Worm (Caenorhabditis elegans): Measurements from ENCODE around the gene ari-2.

ari-2 gene

ce11 chrIV:5595567-5595966 lies 44.6 kb downstream of the ari-2 start:
- TF ChIP-seq elt-3 (tag; optimal IDR thresholded peaks at IDR 0.05) (no peak), M03D4.4 (tag; optimal IDR thresholded peaks at IDR 0.05) (no peak), elt-1 (tag; optimal IDR thresholded peaks at IDR 0.05; ENCODE audit: borderline replicate concordance, insufficient read depth) (no peak), sem-2 (GFP tag; optimal IDR thresholded peaks at IDR 0.05) (no peak), lin-32 (GFP tag; optimal IDR thresholded peaks at IDR 0.05) (no peak), nhr-76 (tag; optimal IDR thresholded peaks at IDR 0.05) (no peak), unc-62 (GFP tag; optimal IDR thresholded peaks at IDR 0.05) (no peak), unc-120 (tag; optimal IDR thresholded peaks at IDR 0.05; ENCODE audit: poor library complexity, severe bottlenecking) (no peak), lin-13 (tag; optimal IDR thresholded peaks at IDR 0.05) (no peak), pha-4 (tag; optimal IDR thresholded peaks at IDR 0.05) (no peak), nhr-12 (tag; optimal IDR thresholded peaks at IDR 0.05) (no peak), ceh-83 (GFP tag; optimal IDR thresholded peaks at IDR 0.05) (no peak), ces-1 (GFP tag; optimal IDR thresholded peaks at IDR 0.05) (no peak), zip-8 (tag; optimal IDR thresholded peaks at IDR 0.05) (no peak), ceh-43 (GFP tag; optimal IDR thresholded peaks at IDR 0.05) (no peak)

- no peak for TF ChIP-seq unc-62 (GFP tag; optimal IDR thresholded peaks at IDR 0.05)
- no peak for TF ChIP-seq ztf-11 (tag; optimal IDR thresholded peaks at IDR 0.05)
- TF ChIP-seq mep-1 (tag; optimal IDR thresholded peaks at IDR 0.05): no peak
- no peak for TF ChIP-seq elt-1 (tag; optimal IDR thresholded peaks at IDR 0.05; ENCODE audit: borderline replicate concordance, insufficient read depth)
- TF ChIP-seq lsy-2 (tag; optimal IDR thresholded peaks at IDR 0.05): no peak
- no peak for TF ChIP-seq lin-13 (tag; optimal IDR thresholded peaks at IDR 0.05)
- TF ChIP-seq snpc-4 (tag; optimal IDR thresholded peaks at IDR 0.05): no peak
- no peak for TF ChIP-seq tbx-8 (GFP tag; optimal IDR thresholded peaks at IDR 0.05)
- TF ChIP-seq cnd-1 (tag; optimal IDR thresholded peaks at IDR 0.05): no peak
- no peak for TF ChIP-seq pha-4 (tag; optimal IDR thresholded peaks at IDR 0.05)
- TF ChIP-seq sem-2 (GFP tag; optimal IDR thresholded peaks at IDR 0.05): no peak
- TF ChIP-seq nhr-76 (tag; optimal IDR thresholded peaks at IDR 0.05): no peak
- no peak for TF ChIP-seq ceh-83 (GFP tag; optimal IDR thresholded peaks at IDR 0.05)
- TF ChIP-seq sptf-1 (tag; optimal IDR thresholded peaks at IDR 0.05): no peak
- TF ChIP-seq M03D4.4 (tag; optimal IDR thresholded peaks at IDR 0.05): no peak
- TF ChIP-seq lin-32 (GFP tag; optimal IDR thresholded peaks at IDR 0.05): no peak
- TF ChIP-seq nhr-12 (tag; optimal IDR thresholded peaks at IDR 0.05): no peak
- TF ChIP-seq zip-8 (tag; optimal IDR thresholded peaks at IDR 0.05): no peak
- TF ChIP-seq nhr-28 (tag; optimal IDR thresholded peaks at IDR 0.05): no peak
- no peak for TF ChIP-seq blmp-1 (tag; optimal IDR thresholded peaks at IDR 0.05)
Measured at ce11 chrIV:5598515-5599132, 47.7 kb downstream of the ari-2 start.

- TF ChIP-seq mep-1 (tag; optimal IDR thresholded peaks at IDR 0.05) (peak; percentile 27), ceh-83 (GFP tag; optimal IDR thresholded peaks at IDR 0.05) (no peak), lin-32 (GFP tag; optimal IDR thresholded peaks at IDR 0.05) (no peak), M03D4.4 (tag; optimal IDR thresholded peaks at IDR 0.05) (no peak), sptf-1 (tag; optimal IDR thresholded peaks at IDR 0.05) (peak; percentile 37), zip-8 (tag; optimal IDR thresholded peaks at IDR 0.05) (no peak), bed-3 (GFP tag; optimal IDR thresholded peaks at IDR 0.05) (no peak), flh-1 (GFP tag; optimal IDR thresholded peaks at IDR 0.05) (no peak), snpc-4 (tag; optimal IDR thresholded peaks at IDR 0.05) (no peak), ces-1 (GFP tag; optimal IDR thresholded peaks at IDR 0.05) (peak; percentile 47), ztf-11 (tag; optimal IDR thresholded peaks at IDR 0.05) (peak; percentile 38), nhr-2 (tag; optimal IDR thresholded peaks at IDR 0.05) (peak; percentile 78), nhr-28 (tag; optimal IDR thresholded peaks at IDR 0.05) (no peak), sem-2 (GFP tag; optimal IDR thresholded peaks at IDR 0.05) (no peak), mls-2 (tag; optimal IDR thresholded peaks at IDR 0.05) (peak; percentile 56), lsy-2 (tag; optimal IDR thresholded peaks at IDR 0.05) (no peak), nhr-237 (tag; optimal IDR thresholded peaks at IDR 0.05) (no peak), nhr-12 (tag; optimal IDR thresholded peaks at IDR 0.05) (no peak), unc-39 (tag; optimal IDR thresholded peaks at IDR 0.05) (no peak), ceh-39 (tag; optimal IDR thresholded peaks at IDR 0.05) (peak; percentile 43), hlh-1 (tag; optimal IDR thresholded peaks at IDR 0.05) (peak; percentile 39), elt-3 (tag; optimal IDR thresholded peaks at IDR 0.05) (no peak), tbx-8 (GFP tag; optimal IDR thresholded peaks at IDR 0.05) (no peak), mab-5 (tag; optimal IDR thresholded peaks at IDR 0.05) (no peak), blmp-1 (tag; optimal IDR thresholded peaks at IDR 0.05) (no peak), drap-1 (GFP tag; optimal IDR thresholded peaks at IDR 0.05) (peak; percentile 0), unc-120 (tag; optimal IDR thresholded peaks at IDR 0.05; ENCODE audit: poor library complexity, severe bottlenecking) (peak; percentile 78), nhr-76 (tag; optimal IDR thresholded peaks at IDR 0.05) (no peak), unc-62 (GFP tag; optimal IDR thresholded peaks at IDR 0.05) (peak; percentile 43), ceh-43 (GFP tag; optimal IDR thresholded peaks at IDR 0.05) (no peak), pha-4 (tag; optimal IDR thresholded peaks at IDR 0.05) (peak; percentile 97), lin-13 (tag; optimal IDR thresholded peaks at IDR 0.05) (peak; percentile 68), ham-2 (GFP tag; optimal IDR thresholded peaks at IDR 0.05) (peak; percentile 54), elt-1 (tag; optimal IDR thresholded peaks at IDR 0.05; ENCODE audit: borderline replicate concordance, insufficient read depth) (no peak), cnd-1 (tag; optimal IDR thresholded peaks at IDR 0.05) (no peak)
Measured at ce11 chrIV:5600316-5600715, 49.4 kb downstream of the ari-2 start.
